Worm (Caenorhabditis elegans): Measurements from ENCODE around the gene rnf-5.

rnf-5 gene

DNA sequence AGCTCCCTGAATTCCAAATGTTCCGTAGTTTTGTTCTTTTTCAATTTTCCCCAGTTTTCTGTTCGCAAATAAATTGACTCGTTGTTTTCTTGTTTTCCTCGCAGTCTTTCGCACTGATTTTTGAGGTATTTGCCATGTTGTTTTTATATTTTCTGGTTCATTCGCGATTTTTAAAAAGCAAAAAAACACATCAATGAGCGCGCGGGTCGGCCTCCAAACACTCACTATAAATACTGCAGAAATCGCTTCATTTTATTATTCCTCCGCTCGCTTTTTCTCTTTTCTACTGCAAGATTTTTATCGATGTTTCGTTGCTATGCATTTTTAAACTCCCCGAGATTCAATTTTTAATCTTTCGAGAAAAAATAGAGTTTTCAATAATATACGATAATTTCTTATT is 13.8 kb downstream of the rnf-5 start:
- TF ChIP-seq Y95B8A.8 (GFP tag; IDR thresholded peaks at IDR 0.05) = 0 out of 2 replicates have a peak, but pooled peaks have one; percentile 18
- TF ChIP-seq cebp-1 (GFP tag; IDR thresholded peaks at IDR 0.05) = no peak
- peak; percentile 20 for TF ChIP-seq cebp-1 (tag; optimal IDR thresholded peaks at IDR 0.05)
- TF ChIP-seq madf-3 (GFP tag; IDR thresholded peaks at IDR 0.05) = 0 out of 2 replicates have a peak, but pooled peaks have one; percentile 33
- peak in 1 of 3 experiments; percentile 41 for TF ChIP-seq lin-35 (GFP tag; optimal IDR thresholded peaks at IDR 0.05)
- no peak for TF ChIP-seq egl-18 (GFP tag; IDR thresholded peaks at IDR 0.05)
- TF ChIP-seq nhr-90 (tag; optimal IDR thresholded peaks at IDR 0.05) = no peak
- no peak for TF ChIP-seq ztf-25 (GFP tag; IDR thresholded peaks at IDR 0.05)
- no peak for TF ChIP-seq hrde-1 (tag; optimal IDR thresholded peaks at IDR 0.05; ENCODE audit: borderline replicate concordance)
- no peak for TF ChIP-seq fkh-3 (tag; optimal IDR thresholded peaks at IDR 0.05)
- TF ChIP-seq nhr-80 (tag; optimal IDR thresholded peaks at IDR 0.05) = no peak
- TF ChIP-seq hsf-1 (GFP tag; IDR thresholded peaks at IDR 0.05) = no peak
- TF ChIP-seq lin-54 (GFP tag; optimal IDR thresholded peaks at IDR 0.05) = no peak

- TF ChIP-seq tbx-9 (tag; optimal IDR thresholded peaks at IDR 0.05; ENCODE audit: borderline replicate concordance) (no peak), zfh-2 (GFP tag; conservative IDR thresholded peaks at IDR 0.05) (peak; percentile 72; the same call in 1 of the 2 replicates)
Measured at ce11 chrIII:4152309-4152708, 14.3 kb downstream of the rnf-5 start.

- TF ChIP-seq unc-130 (GFP tag; optimal IDR thresholded peaks at IDR 0.05) (no peak), ceh-100 (GFP tag; IDR thresholded peaks at IDR 0.05) (no peak), ztf-22 (GFP tag; optimal IDR thresholded peaks at IDR 0.05) (no peak), ztf-6 (GFP tag; IDR thresholded peaks at IDR 0.05) (no peak), ceh-79 (tag; optimal IDR thresholded peaks at IDR 0.05) (peak; percentile 74), attf-6 (GFP tag; IDR thresholded peaks at IDR 0.05) (no peak), F52B5.7 (tag; optimal IDR thresholded peaks at IDR 0.05) (no peak), let-607 (tag; optimal IDR thresholded peaks at IDR 0.05) (no peak), ccch-3 (GFP tag; optimal IDR thresholded peaks at IDR 0.05) (no peak), die-1 (tag; optimal IDR thresholded peaks at IDR 0.05) (no peak), nhr-90 (tag; optimal IDR thresholded peaks at IDR 0.05) (no peak), madf-3 (GFP tag; IDR thresholded peaks at IDR 0.05) (no peak), cebp-2 (GFP tag; IDR thresholded peaks at IDR 0.05) (no peak), athp-1 (tag; optimal IDR thresholded peaks at IDR 0.05) (no peak), madf-6 (GFP tag; IDR thresholded peaks at IDR 0.05) (peak; percentile 34), F39B2.1 (GFP tag; IDR thresholded peaks at IDR 0.05) (0 out of 2 replicates have a peak, but pooled peaks have one; percentile 15), lin-54 (GFP tag; optimal IDR thresholded peaks at IDR 0.05) (peak; percentile 28), tbp1 (GFP tag; optimal IDR thresholded peaks at IDR 0.05) (no peak), hmg-1.2 (GFP tag; IDR thresholded peaks at IDR 0.05) (0 out of 2 replicates have a peak, but pooled peaks have one; percentile 4), hsf-1 (GFP tag; IDR thresholded peaks at IDR 0.05) (peak; percentile 60; the same call in 1 of the 2 replicates), atf-7 (tag; optimal IDR thresholded peaks at IDR 0.05) (peak; percentile 36), mes-4 (tag; optimal IDR thresholded peaks at IDR 0.05) (no peak), madf-10 (tag; optimal IDR thresholded peaks at IDR 0.05) (no peak), attf-3 (GFP tag; conservative IDR thresholded peaks at IDR 0.05) (no peak), C06A6.2 (GFP tag; conservative IDR thresholded peaks at IDR 0.05) (no peak), cebp-1 (GFP tag; IDR thresholded peaks at IDR 0.05) (peak; percentile 91), cebp-1 (tag; optimal IDR thresholded peaks at IDR 0.05) (peak; percentile 98), zim-3 (tag; optimal IDR thresholded peaks at IDR 0.05) (no peak), B0336.3 (GFP tag; IDR thresholded peaks at IDR 0.05) (0 out of 2 replicates have a peak, but pooled peaks have one; percentile 35), ekl-4 (GFP tag; IDR thresholded peaks at IDR 0.05) (0 out of 2 replicates have a peak, but pooled peaks have one; percentile 37), snpc-1.1 (tag; optimal IDR thresholded peaks at IDR 0.05; ENCODE audit: insufficient read depth) (no peak)
Measured at ce11 chrIII:4151548-4152104, 15.0 kb downstream of the rnf-5 start, which contains the start of the genes wht-3 and har-1. Gene wht-3, minus strand, starts transcription at chrIII:4151598. Gene har-1, plus strand, starts transcription at chrIII:4152054.

All from whole organism, young adult.